Worm (Caenorhabditis elegans): ENCODE measurements around the gene EEED8.3.

EEED8.3 gene

DNA sequence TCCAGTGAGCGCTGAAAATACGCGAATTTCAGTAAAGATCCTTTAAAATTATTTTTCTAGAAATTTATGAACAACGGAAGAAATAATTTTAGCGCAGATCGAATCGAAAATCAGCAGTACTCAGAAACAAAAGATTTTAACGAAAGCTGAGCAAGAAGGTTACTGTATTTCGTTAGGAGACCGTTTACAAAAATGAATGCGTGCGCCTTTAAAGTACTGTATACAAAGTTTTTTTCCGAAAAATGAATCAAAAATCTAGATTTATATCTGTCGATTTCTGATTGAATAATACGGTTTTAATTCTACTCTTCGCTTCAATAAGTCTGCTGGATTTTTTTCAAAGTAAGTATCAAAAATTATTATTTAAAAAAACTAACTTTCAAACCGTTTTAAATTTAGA lies at the start of gene EEED8.3, which contains the start of gene EEED8.14:
Gene EEED8.3, plus strand, starts transcription at position 237 of the 400 bp plus-strand sequence.
Gene EEED8.14, minus strand, starts transcription at position 13 of the 400 bp plus-strand sequence.
- no peak for TF ChIP-seq nhr-19 (GFP tag; conservative IDR thresholded peaks at IDR 0.05)
- TF ChIP-seq ces-1 (GFP tag; optimal IDR thresholded peaks at IDR 0.05) = no peak

DNA sequence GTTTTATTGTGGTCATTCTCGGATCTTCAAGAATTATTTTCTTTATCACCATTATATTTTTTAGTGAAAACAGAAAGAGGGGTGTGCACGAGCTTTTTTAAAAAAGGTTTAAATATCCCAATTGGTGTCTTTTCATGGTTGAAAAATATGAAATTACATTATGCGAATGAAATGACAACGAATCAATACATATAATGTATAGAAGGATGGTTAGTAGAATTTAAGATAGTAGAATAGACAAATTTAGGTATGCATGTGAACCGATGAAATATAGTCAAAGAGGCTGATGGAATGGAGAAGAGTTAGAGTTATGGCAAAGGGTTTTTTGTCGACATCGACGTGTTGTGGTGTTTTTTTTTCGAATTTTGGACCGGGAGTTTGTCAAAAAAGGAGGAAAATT lies 49.6 kb upstream of the EEED8.3 start:
- TF ChIP-seq mef-2 (tag; optimal IDR thresholded peaks at IDR 0.05) = no peak
- TF ChIP-seq sptf-1 (tag; optimal IDR thresholded peaks at IDR 0.05) = no peak
- no peak for TF ChIP-seq C16A3.4 (tag; optimal IDR thresholded peaks at IDR 0.05)
- no peak for TF ChIP-seq pqm-1 (tag; optimal IDR thresholded peaks at IDR 0.05)
- TF ChIP-seq blmp-1 (tag; optimal IDR thresholded peaks at IDR 0.05) = no peak
- no peak for TF ChIP-seq ceh-63 (GFP tag; optimal IDR thresholded peaks at IDR 0.05)
- no peak for TF ChIP-seq aly-2 (tag; optimal IDR thresholded peaks at IDR 0.05)
- no peak for TF ChIP-seq nhr-76 (tag; optimal IDR thresholded peaks at IDR 0.05)

ce11 chrII:5365645-5366044 lies 48.4 kb upstream of the EEED8.3 start, which contains the start of gene F09E5.16:
F09E5.16 (minus strand) TSS chrII:5365745.
- peak; percentile 9 for TF ChIP-seq lin-14 (GFP tag; optimal IDR thresholded peaks at IDR 0.05)
- no peak for TF ChIP-seq irx-1 (tag; optimal IDR thresholded peaks at IDR 0.05)

ce11 chrII:5370641-5371040 lies 43.4 kb upstream of the EEED8.3 start, which contains the start of gene F09E5.12:
F09E5.12 (minus strand) TSS chrII:5370741.
- no peak for TF ChIP-seq lin-39 (tag; optimal IDR thresholded peaks at IDR 0.05)
- TF ChIP-seq lin-13 (GFP tag; optimal IDR thresholded peaks at IDR 0.05) = no peak
- TF ChIP-seq nhr-77 (tag; optimal IDR thresholded peaks at IDR 0.05) = no peak
- TF ChIP-seq ces-1 (GFP tag; optimal IDR thresholded peaks at IDR 0.05) = no peak
- TF ChIP-seq efl-3 (GFP tag; optimal IDR thresholded peaks at IDR 0.05) = no peak
- TF ChIP-seq elt-3 (tag; optimal IDR thresholded peaks at IDR 0.05) = no peak
- TF ChIP-seq unc-62 (GFP tag; optimal IDR thresholded peaks at IDR 0.05) = no peak
- TF ChIP-seq unc-86 (tag; optimal IDR thresholded peaks at IDR 0.05) = no peak
- TF ChIP-seq aha-1 (tag; optimal IDR thresholded peaks at IDR 0.05) = no peak
- no peak for TF ChIP-seq nhr-20 (tag; optimal IDR thresholded peaks at IDR 0.05)
- no peak for TF ChIP-seq efl-1 (optimal IDR thresholded peaks at IDR 0.05)
- no peak for TF ChIP-seq efl-1 (GFP tag; optimal IDR thresholded peaks at IDR 0.05 in 1 of 2)
- TF ChIP-seq nhr-47 (tag; optimal IDR thresholded peaks at IDR 0.05) = no peak
- TF ChIP-seq unc-30 (tag; optimal IDR thresholded peaks at IDR 0.05) = no peak
- TF ChIP-seq aly-2 (tag; optimal IDR thresholded peaks at IDR 0.05) = no peak

DNA sequence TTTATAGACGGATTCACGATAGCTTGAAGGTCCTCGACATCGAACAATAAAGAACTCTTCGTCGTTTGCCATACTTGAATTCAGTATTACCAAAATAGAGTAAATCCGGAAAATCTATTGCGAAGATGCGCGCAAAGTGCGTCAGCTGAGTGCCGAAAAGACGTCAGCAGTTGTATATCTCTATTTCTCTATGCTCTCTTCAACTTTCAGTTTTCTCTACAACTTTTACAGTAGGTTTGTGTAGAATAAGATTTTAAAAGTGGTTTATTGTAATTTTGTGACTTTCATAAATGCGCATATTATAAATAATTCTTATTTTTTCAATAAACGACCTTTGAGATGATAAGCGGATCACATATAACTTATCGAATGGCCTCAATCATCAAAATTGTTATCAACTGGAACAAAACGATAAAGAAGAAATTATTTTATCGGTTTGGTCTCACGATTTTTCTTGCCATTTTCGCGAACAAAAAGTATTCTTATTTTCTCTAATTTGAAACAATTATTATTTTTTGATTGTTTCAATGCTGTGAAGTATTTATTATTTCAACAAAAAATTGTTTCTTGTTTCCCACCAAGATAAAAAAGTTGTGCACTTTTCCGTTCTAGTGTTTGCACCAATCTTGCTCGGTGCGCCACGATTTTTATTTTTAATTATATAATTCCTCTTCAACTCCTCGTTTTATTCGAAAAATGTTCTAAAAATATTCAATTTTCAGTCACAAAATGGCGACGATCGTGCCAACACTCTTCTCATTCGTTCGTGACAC lies 40.6 kb upstream of the EEED8.3 start, which contains the start of the genes agt-2 and F09E5.3:
Gene agt-2, minus strand, starts transcription at position 553 of the 773 bp plus-strand sequence.
Gene F09E5.3, plus strand, starts transcription at position 723 of the 773 bp plus-strand sequence.
- TF ChIP-seq ceh-8 (GFP tag; optimal IDR thresholded peaks at IDR 0.05) (peak; percentile 85), elt-3 (tag; optimal IDR thresholded peaks at IDR 0.05) (peak in 3 of 6 experiments; percentile 43 to 81 (median 77)), blmp-1 (tag; optimal IDR thresholded peaks at IDR 0.05) (peak; percentile 81), tlp-1 (tag; optimal IDR thresholded peaks at IDR 0.05) (no peak), fkh-4 (tag; optimal IDR thresholded peaks at IDR 0.05; ENCODE audit: borderline replicate concordance) (peak; percentile 13), Y116A8C.19 (tag; optimal IDR thresholded peaks at IDR 0.05; ENCODE audit: borderline replicate concordance) (no peak), ceh-90 (tag; optimal IDR thresholded peaks at IDR 0.05) (peak; percentile 37), elt-2 (tag; optimal IDR thresholded peaks at IDR 0.05) (peak; percentile 82), efl-1 (optimal IDR thresholded peaks at IDR 0.05) (peak; percentile 91 to 94), efl-1 (GFP tag; optimal IDR thresholded peaks at IDR 0.05 in 1 of 2) (peak; percentile 88 to 99), fkh-8 (tag; optimal IDR thresholded peaks at IDR 0.05) (peak; percentile 92), irx-1 (tag; optimal IDR thresholded peaks at IDR 0.05) (peak; percentile 91), nhr-84 (tag; optimal IDR thresholded peaks at IDR 0.05) (no peak), zag-1 (tag; optimal IDR thresholded peaks at IDR 0.05) (peak; percentile 26), nhr-237 (tag; optimal IDR thresholded peaks at IDR 0.05) (peak; percentile 75), mab-9 (GFP tag; IDR thresholded peaks at IDR 0.05) (peak; percentile 88), ztf-4 (tag; optimal IDR thresholded peaks at IDR 0.05) (peak; percentile 91), lin-13 (GFP tag; optimal IDR thresholded peaks at IDR 0.05) (peak; percentile 88), fkh-10 (GFP tag; optimal IDR thresholded peaks at IDR 0.05) (peak; percentile 71), nhr-77 (tag; optimal IDR thresholded peaks at IDR 0.05) (peak; percentile 86), nhr-71 (tag; optimal IDR thresholded peaks at IDR 0.05) (peak; percentile 97), C16A3.4 (tag; optimal IDR thresholded peaks at IDR 0.05) (peak; percentile 95), tbx-2 (tag; optimal IDR thresholded peaks at IDR 0.05) (peak; percentile 94), C04F5.9 (tag; optimal IDR thresholded peaks at IDR 0.05) (peak; percentile 81), snu-23 (GFP tag; optimal IDR thresholded peaks at IDR 0.05) (peak; percentile 98), unc-30 (tag; optimal IDR thresholded peaks at IDR 0.05) (no peak), nhr-19 (GFP tag; conservative IDR thresholded peaks at IDR 0.05) (peak; percentile 93), F16B12.6 (tag; optimal IDR thresholded peaks at IDR 0.05) (peak; percentile 76), pqm-1 (tag; optimal IDR thresholded peaks at IDR 0.05) (no peak), unc-62 (GFP tag; optimal IDR thresholded peaks at IDR 0.05) (no peak)

Data from whole organism, L1 larva.